Worm (Caenorhabditis elegans) whole organism, midembryonic: ENCODE data around the gene F23F1.2.

Experiments used
- med-1 ChIP-seq: sonication (generic microtip); optimal IDR thresholded peaks from 2 replicates; lab custom pipeline; 2017; ENCODE audit warnings: missing genetic modification characterization, mild to moderate bottlenecking, missing compliant biosample characterization, antibody characterized with exemption, missing genetic modification reagents; ENCODE audit not compliant: insufficient read depth
- ref-1 ChIP-seq: fragments of 200-800 bp; sonication (Bioruptor generic); conservative IDR thresholded peaks from 2 replicates; pipeline ENCODE4 v1.3.6; 2022; ENCODE audit warnings: missing genetic modification reagents, missing genetic modification characterization, missing compliant biosample characterization
- ztf-23 ChIP-seq: fragments of 200-800 bp; sonication (Bioruptor generic); IDR thresholded peaks from 2 replicates; pipeline ENCODE4 v1.3.6; 2022; ENCODE audit warnings: missing genetic modification reagents, missing genetic modification characterization, missing compliant biosample characterization

- TF ChIP-seq ztf-23 (GFP tag; lab: Robert Waterston, UW) (no peak), ref-1 (GFP tag; lab: Robert Waterston, UW) (no peak), med-1 (no peak)
These were observed 50.1 kb downstream of the F23F1.2 start, which contains the start of gene C50D2.6 for ce11 chrII:84134-84533.
